Worm (Caenorhabditis elegans): ENCODE results near the gene cdkr-3.

cdkr-3 gene

ce11 chrV:20241243-20241862, 28.6 kb upstream of the cdkr-3 start (continued):
- TF ChIP-seq ztf-22 (GFP tag; optimal IDR thresholded peaks at IDR 0.05) (no peak), ama-1 (optimal IDR thresholded peaks at IDR 0.05) (no peak), ama-1 (GFP tag; optimal IDR thresholded peaks at IDR 0.05) (no peak), ztf-6 (GFP tag; IDR thresholded peaks at IDR 0.05) (no peak), mel-28 (tag; optimal IDR thresholded peaks at IDR 0.05; ENCODE audit: borderline replicate concordance) (no peak), tbx-9 (tag; optimal IDR thresholded peaks at IDR 0.05; ENCODE audit: borderline replicate concordance) (no peak), let-607 (tag; optimal IDR thresholded peaks at IDR 0.05) (no peak), K11D2.4 (GFP tag; IDR thresholded peaks at IDR 0.05) (no peak), hlh-26 (GFP tag; conservative IDR thresholded peaks at IDR 0.05) (no peak), bed-2 (GFP tag; IDR thresholded peaks at IDR 0.05) (no peak), ceh-58 (GFP tag; IDR thresholded peaks at IDR 0.05) (no peak), lir-1 (GFP tag; conservative IDR thresholded peaks at IDR 0.05) (no peak), zfh-2 (GFP tag; conservative IDR thresholded peaks at IDR 0.05) (peak; percentile 83), ceh-100 (GFP tag; IDR thresholded peaks at IDR 0.05) (no peak), lin-26 (GFP tag; IDR thresholded peaks at IDR 0.05) (0 out of 2 replicates have a peak, but pooled peaks have one; percentile 18), F39B2.1 (GFP tag; IDR thresholded peaks at IDR 0.05) (no peak), ztf-18 (tag; optimal IDR thresholded peaks at IDR 0.05) (no peak), hmg-20 (GFP tag; IDR thresholded peaks at IDR 0.05) (no peak), sdz-38 (tag; optimal IDR thresholded peaks at IDR 0.05) (no peak), snpc-3.4 (tag; optimal IDR thresholded peaks at IDR 0.05) (no peak), Y56A3A.18 (GFP tag; IDR thresholded peaks at IDR 0.05) (no peak), ztf-28 (GFP tag; IDR thresholded peaks at IDR 0.05) (0 out of 2 replicates have a peak, but pooled peaks have one; percentile 44), tlf-1 (GFP tag; optimal IDR thresholded peaks at IDR 0.05) (no peak), ztf-25 (GFP tag; IDR thresholded peaks at IDR 0.05) (no peak), mes-4 (tag; optimal IDR thresholded peaks at IDR 0.05) (no peak), B0035.1 (tag; optimal IDR thresholded peaks at IDR 0.05) (no peak), bed-1 (GFP tag; IDR thresholded peaks at IDR 0.05) (no peak), dpff-1 (tag; optimal IDR thresholded peaks at IDR 0.05) (no peak)

- TF ChIP-seq ztf-25 (GFP tag; IDR thresholded peaks at IDR 0.05) (no peak), sea-2 (GFP tag; IDR thresholded peaks at IDR 0.05) (no peak), ztf-6 (GFP tag; IDR thresholded peaks at IDR 0.05) (no peak), T07F8.4 (tag; optimal IDR thresholded peaks at IDR 0.05) (no peak), nhr-80 (tag; optimal IDR thresholded peaks at IDR 0.05) (no peak), attf-5 (GFP tag; optimal IDR thresholded peaks at IDR 0.05) (no peak), Y67H2A.10 (GFP tag; conservative IDR thresholded peaks at IDR 0.05) (no peak), dox-1 (GFP tag; IDR thresholded peaks at IDR 0.05) (peak; percentile 57), C06A6.2 (GFP tag; conservative IDR thresholded peaks at IDR 0.05) (no peak), cebp-2 (GFP tag; IDR thresholded peaks at IDR 0.05) (no peak), attf-6 (GFP tag; IDR thresholded peaks at IDR 0.05) (no peak), dpl-1 (GFP tag; optimal IDR thresholded peaks at IDR 0.05) (peak; percentile 23), B0336.3 (GFP tag; IDR thresholded peaks at IDR 0.05) (0 out of 2 replicates have a peak, but pooled peaks have one; percentile 27), pbrm-1 (GFP tag; IDR thresholded peaks at IDR 0.05) (0 out of 2 replicates have a peak, but pooled peaks have one; percentile 15), zfh-2 (GFP tag; conservative IDR thresholded peaks at IDR 0.05) (no peak; the same call in 1 of the 2 replicates), rpc-1 (optimal IDR thresholded peaks at IDR 0.05) (no peak), rpc-1 (tag; optimal IDR thresholded peaks at IDR 0.05) (no peak), attf-3 (GFP tag; conservative IDR thresholded peaks at IDR 0.05) (no peak), tlf-1 (GFP tag; optimal IDR thresholded peaks at IDR 0.05) (no peak), tbx-9 (tag; optimal IDR thresholded peaks at IDR 0.05; ENCODE audit: borderline replicate concordance) (no peak), lin-54 (GFP tag; optimal IDR thresholded peaks at IDR 0.05) (peak; percentile 34), zim-3 (tag; optimal IDR thresholded peaks at IDR 0.05) (peak; percentile 20), Y79H2A.3 (GFP tag; conservative IDR thresholded peaks at IDR 0.05) (no peak), cebp-1 (GFP tag; IDR thresholded peaks at IDR 0.05) (no peak), cebp-1 (tag; optimal IDR thresholded peaks at IDR 0.05) (peak; percentile 51), ceh-100 (GFP tag; IDR thresholded peaks at IDR 0.05) (peak; percentile 53; the same call in 1 of the 2 replicates)
Measured at ce11 chrV:20249438-20250120, 20.3 kb upstream of the cdkr-3 start, which contains the start of gene swsn-1. TSS of gene swsn-1 (minus strand) at chrV:20249488.

Measured in whole organism, young adult.